Fruit fly (Drosophila melanogaster): ENCODE data around the gene gro.

DNA sequence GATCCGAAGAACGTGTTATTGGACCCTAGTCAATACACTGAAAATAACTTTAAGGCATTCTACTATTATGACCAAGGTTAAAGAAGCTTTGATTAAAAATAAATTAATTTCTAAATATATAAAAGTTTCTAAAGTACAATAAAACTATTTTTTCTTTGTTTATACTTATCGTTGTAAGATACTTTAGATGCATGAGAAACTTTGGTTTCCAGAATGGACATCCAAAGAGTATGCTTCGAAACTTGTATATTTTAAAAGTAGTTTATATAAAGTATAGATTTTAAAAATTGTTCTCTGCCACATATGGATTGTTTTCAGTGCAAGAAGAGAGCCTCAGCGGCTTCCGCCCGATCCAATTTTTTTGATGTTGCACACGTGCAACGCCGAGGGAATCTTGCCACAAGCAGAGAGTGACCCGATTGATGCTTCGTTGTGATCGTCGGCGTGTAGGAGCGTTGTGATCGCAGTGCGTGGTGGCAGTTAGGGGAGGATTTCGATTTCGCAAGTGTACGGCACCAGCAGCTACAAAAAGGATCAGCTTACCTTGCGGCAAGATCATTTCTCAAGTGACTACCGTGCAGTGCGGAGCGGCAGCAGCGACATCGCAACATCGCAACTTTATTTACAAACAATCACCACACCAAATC is 44.3 kb upstream of the gro start:
- TF ChIP-seq Myc (optimal IDR thresholded peaks at IDR 0.05) (no peak), h (optimal IDR thresholded peaks at IDR 0.05) (no peak), Sin3A (optimal IDR thresholded peaks at IDR 0.05) (no peak)

Measured in Kc167 (cell line).